Worm (Caenorhabditis elegans) whole organism, midembryonic: ENCODE results near the gene T02G5.15.

Experiments used
- T22C8.4 ChIP-seq: fragments of 200-800 bp; sonication (Bioruptor generic); IDR thresholded peaks from 2 replicates; pipeline ENCODE4 v1.3.6; 2022; ENCODE audit warnings: missing genetic modification characterization, missing compliant biosample characterization
- cog-1 ChIP-seq: sonication (generic microtip); optimal IDR thresholded peaks from 2 replicates; lab custom pipeline; 2016; ENCODE audit warnings: missing genetic modification characterization, missing compliant biosample characterization
- flt-1 ChIP-seq: fragments of 200-800 bp; sonication (Bioruptor generic); IDR thresholded peaks from 2 replicates; pipeline ENCODE4 v1.3.6; 2022; ENCODE audit warnings: missing genetic modification characterization, missing compliant biosample characterization
- ref-1 ChIP-seq: fragments of 200-800 bp; sonication (Bioruptor generic); conservative IDR thresholded peaks from 2 replicates; pipeline ENCODE4 v1.3.6; 2022; ENCODE audit warnings: missing genetic modification reagents, missing genetic modification characterization, missing compliant biosample characterization
- ztf-23 ChIP-seq: fragments of 200-800 bp; sonication (Bioruptor generic); IDR thresholded peaks from 2 replicates; pipeline ENCODE4 v1.3.6; 2022; ENCODE audit warnings: missing genetic modification reagents, missing genetic modification characterization, missing compliant biosample characterization

DNA sequence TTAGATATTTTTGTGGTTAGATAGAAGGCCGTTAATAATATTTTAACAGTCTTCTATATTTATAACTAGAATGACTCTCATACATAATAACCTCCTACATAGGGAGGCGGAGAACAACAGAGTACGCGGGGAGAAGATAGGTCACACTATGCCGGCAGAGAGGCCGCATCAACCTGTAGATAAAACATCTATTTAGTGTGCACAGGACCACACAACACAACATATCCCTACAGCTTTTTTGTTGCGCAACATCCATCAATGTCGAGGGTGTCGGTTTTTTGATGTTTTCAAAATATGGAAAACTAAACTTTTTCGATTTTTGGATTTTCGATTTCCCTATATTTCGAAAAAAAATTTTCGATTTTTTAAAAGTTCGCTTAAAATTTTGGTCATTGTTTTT lies 6.7 kb downstream of the T02G5.15 start:
- no peak for TF ChIP-seq T22C8.4 (GFP tag; lab: Robert Waterston, UW)
- no peak for TF ChIP-seq cog-1 (tag; lab: Kevin White, UChicago)
- TF ChIP-seq flt-1 (GFP tag; lab: Robert Waterston, UW), result no peak
- no peak for TF ChIP-seq ztf-23 (GFP tag; lab: Robert Waterston, UW)
- TF ChIP-seq ref-1 (GFP tag; lab: Robert Waterston, UW), result no peak
